Fruit fly (Drosophila melanogaster): Measurements from ENCODE around the gene CG32073.

- no peak for TF ChIP-seq CTCF (optimal IDR thresholded peaks at IDR 0.05)
- no peak for TF ChIP-seq CG8478 (optimal IDR thresholded peaks at IDR 0.05)
Observed at dm6 chr3L:11150735-11151287, 43.4 kb upstream of the CG32073 start, which contains the start of gene CG6216.
